Fruit fly (Drosophila melanogaster) whole organism, embryonic: ENCODE results near the gene CG42554.

Experiments
- BtbVII ChIP-seq: fragments of 200-800 bp; sonication (Bioruptor generic); optimal IDR thresholded peaks from 3 replicates; lab custom pipeline; 2017; ENCODE audit warnings: missing biosample characterization, mild to moderate bottlenecking, missing genetic modification characterization
- CG10366 ChIP-seq: fragments of 200-800 bp; sonication (Bioruptor generic); IDR thresholded peaks from 2 replicates; pipeline ENCODE4 v1.3.6; 2022; ENCODE audit warnings: missing biosample characterization, missing genetic modification characterization
- CG11247 ChIP-seq: fragments of 200-800 bp; sonication (Bioruptor generic); IDR thresholded peaks from 2 replicates; pipeline ENCODE4 v1.3.6; 2022; ENCODE audit warnings: missing biosample characterization, missing genetic modification characterization
- CG11456 ChIP-seq: fragments of 200-800 bp; sonication (Bioruptor generic); IDR thresholded peaks from 3 replicates; pipeline ENCODE4 v1.3.6; 2022; ENCODE audit warnings: missing biosample characterization, missing genetic modification characterization
- CG15514 ChIP-seq: fragments of 200-800 bp; sonication (Bioruptor generic); optimal IDR thresholded peaks from 3 replicates; lab custom pipeline; 2017; ENCODE audit warnings: missing biosample characterization, missing genetic modification characterization, mild to moderate bottlenecking, moderate library complexity, missing genetic modification reagents
- CG1603 ChIP-seq: fragments of 200-800 bp; sonication (Bioruptor generic); optimal IDR thresholded peaks from 2 replicates; lab custom pipeline; 2019; ENCODE audit warnings: missing biosample characterization, mild to moderate bottlenecking, missing genetic modification characterization, moderate library complexity
- CG4404 ChIP-seq: fragments of 200-800 bp; sonication (Bioruptor generic); IDR thresholded peaks from 2 replicates; pipeline ENCODE4 v1.3.6; 2022; ENCODE audit warnings: missing biosample characterization, missing genetic modification characterization
- CG6791 ChIP-seq: fragments of 200-800 bp; sonication (Bioruptor generic); IDR thresholded peaks from 3 replicates; pipeline ENCODE4 v1.3.6; 2022; ENCODE audit warnings: missing biosample characterization, missing genetic modification characterization; ENCODE audit not compliant: partially characterized antibody
- CG7372 ChIP-seq: fragments of 200-800 bp; sonication (Bioruptor generic); IDR thresholded peaks from 2 replicates; pipeline ENCODE4 v1.3.6; 2022; ENCODE audit warnings: missing biosample characterization, missing genetic modification characterization
- CG7839 ChIP-seq: fragments of 200-800 bp; sonication (Bioruptor generic); optimal IDR thresholded peaks from 3 replicates; lab custom pipeline; 2018; ENCODE audit warnings: missing biosample characterization, mild to moderate bottlenecking, missing genetic modification characterization, moderate library complexity
- CG7963 ChIP-seq: fragments of 200-800 bp; sonication (Bioruptor generic); IDR thresholded peaks from 3 replicates; pipeline ENCODE4 v1.3.6; 2022; ENCODE audit warnings: missing biosample characterization, missing genetic modification characterization; ENCODE audit not compliant: partially characterized antibody
- CG8478 ChIP-seq: fragments of >200 bp; optimal IDR thresholded peaks from 2 replicates; lab custom pipeline; 2018
- CG9727 ChIP-seq: fragments of 200-800 bp; sonication (Bioruptor generic); optimal IDR thresholded peaks from 3 replicates; lab custom pipeline; 2017; ENCODE audit warnings: missing biosample characterization, mild to moderate bottlenecking, missing genetic modification characterization
- CG9817 ChIP-seq: fragments of 200-800 bp; sonication (Bioruptor generic); optimal IDR thresholded peaks from 2 replicates; lab custom pipeline; 2018; ENCODE audit warnings: missing biosample characterization, mild to moderate bottlenecking, missing genetic modification characterization, moderate library complexity
- CrebB ChIP-seq: fragments of 200-800 bp; sonication (Bioruptor generic); optimal IDR thresholded peaks from 3 replicates; lab custom pipeline; 2018; ENCODE audit warnings: missing biosample characterization, mild to moderate bottlenecking, missing genetic modification characterization
- Dip2 ChIP-seq: fragments of 200-800 bp; sonication (Bioruptor generic); IDR thresholded peaks from 2 replicates; pipeline ENCODE4 v1.3.6; 2022; ENCODE audit warnings: missing biosample characterization, missing genetic modification characterization
- E2f2 ChIP-seq: fragments of 200-800 bp; sonication (Bioruptor generic); IDR thresholded peaks from 2 replicates; pipeline ENCODE4 v1.3.6; 2022; ENCODE audit warnings: missing biosample characterization, missing genetic modification characterization
- ERR ChIP-seq: fragments of 200-800 bp; sonication (Bioruptor generic); optimal IDR thresholded peaks from 2 replicates; lab custom pipeline; 2016; ENCODE audit warnings: missing biosample characterization, missing genetic modification characterization
- Ets65A ChIP-seq: fragments of 200-800 bp; sonication (Bioruptor generic); peaks from one replicate; lab custom pipeline; 2016; ENCODE audit warnings: missing biosample characterization, missing genetic modification characterization
- HmgD ChIP-seq: fragments of 200-800 bp; sonication (Bioruptor generic); optimal IDR thresholded peaks from 3 replicates; lab custom pipeline; 2016; ENCODE audit warnings: missing biosample characterization, missing genetic modification characterization
- Lim3 ChIP-seq: fragments of 200-800 bp; sonication (Bioruptor generic); IDR thresholded peaks from 2 replicates; pipeline ENCODE4 v1.3.6; 2022; ENCODE audit warnings: missing biosample characterization, missing genetic modification characterization
- Lpt ChIP-seq: fragments of >200 bp; optimal IDR thresholded peaks from 2 replicates; lab custom pipeline; 2018; ENCODE audit warnings: missing biosample characterization, missing genetic modification characterization
- Med ChIP-seq: fragments of 200-800 bp; sonication (Bioruptor generic); peaks from one replicate; lab custom pipeline; 2016; ENCODE audit warnings: missing biosample characterization, missing genetic modification characterization, mild to moderate bottlenecking, inconsistent platforms, moderate library complexity
- Sry-β ChIP-seq: fragments of 200-800 bp; sonication (Bioruptor generic); optimal IDR thresholded peaks from 2 replicates; lab custom pipeline; 2018; ENCODE audit warnings: missing biosample characterization, mild to moderate bottlenecking, missing genetic modification characterization, moderate library complexity
- Trl ChIP-seq, 3 experiments: fragments of >200 bp in 2 of 3; fragments of 200-800 bp in 1 of 3; sonication (Bioruptor generic) in 1 of 3; optimal IDR thresholded peaks; 2 replicates in 1 of 3; 3 replicates in 2 of 3; lab custom pipeline; 2016 to 2017; ENCODE audit warnings: missing biosample characterization in 1 of 3, missing genetic modification characterization in 1 of 3
- Vsx1 ChIP-seq: fragments of 200-800 bp; sonication (Bioruptor generic); optimal IDR thresholded peaks from 2 replicates; lab custom pipeline; 2017; ENCODE audit warnings: missing biosample characterization, mild to moderate bottlenecking, missing genetic modification characterization, missing genetic modification reagents
- abd-A ChIP-seq: fragments of 200-800 bp; sonication (Bioruptor generic); optimal IDR thresholded peaks from 3 replicates; lab custom pipeline; 2019; ENCODE audit warnings: missing biosample characterization, mild to moderate bottlenecking, missing genetic modification characterization, moderate library complexity
- ac ChIP-seq: fragments of 200-800 bp; sonication (Bioruptor generic); optimal IDR thresholded peaks from 3 replicates; lab custom pipeline; 2017; ENCODE audit warnings: missing biosample characterization, mild to moderate bottlenecking, missing genetic modification characterization
- aop ChIP-seq: fragments of 200-800 bp; sonication (Bioruptor generic); IDR thresholded peaks from 2 replicates; pipeline ENCODE4 v1.3.6; 2022; ENCODE audit warnings: missing biosample characterization, missing genetic modification characterization
- ase ChIP-seq: fragments of 200-800 bp; sonication (Bioruptor generic); IDR thresholded peaks from 3 replicates; pipeline ENCODE4 v1.3.6; 2022; ENCODE audit warnings: missing biosample characterization, missing genetic modification characterization
- bsh ChIP-seq, 2 experiments: fragments of 200-800 bp; sonication (Bioruptor generic); optimal IDR thresholded peaks; 2 replicates each; lab custom pipeline; 2017 to 2018; ENCODE audit warnings: mild to moderate bottlenecking in 2 of 2, missing biosample characterization in 2 of 2, missing genetic modification characterization in 2 of 2, moderate library complexity in 1 of 2
- chinmo ChIP-seq: fragments of 200-800 bp; sonication (Bioruptor generic); IDR thresholded peaks from 4 replicates; pipeline ENCODE4 v1.3.6; 2022; ENCODE audit warnings: missing biosample characterization, missing genetic modification characterization; ENCODE audit not compliant: partially characterized antibody
- esg ChIP-seq: fragments of 200-800 bp; sonication (Bioruptor generic); conservative IDR thresholded peaks from 2 replicates; pipeline ENCODE4 v1.3.6; 2022; ENCODE audit warnings: missing biosample characterization, missing genetic modification characterization
- ken ChIP-seq: fragments of 200-800 bp; sonication (Bioruptor generic); IDR thresholded peaks from 3 replicates; pipeline ENCODE4 v1.3.6; 2022; ENCODE audit warnings: missing biosample characterization, missing genetic modification characterization
- kni ChIP-seq: fragments of 200-800 bp; sonication (Bioruptor generic); optimal IDR thresholded peaks from 3 replicates; lab custom pipeline; 2017; ENCODE audit warnings: mild to moderate bottlenecking, missing biosample characterization, missing genetic modification reagents, missing genetic modification characterization
- lab ChIP-seq: fragments of 200-800 bp; sonication (Bioruptor generic); optimal IDR thresholded peaks from 3 replicates; lab custom pipeline; 2017; ENCODE audit warnings: missing biosample characterization, missing genetic modification characterization, mild to moderate bottlenecking, moderate library complexity, missing genetic modification reagents
- lmd ChIP-seq: fragments of 200-800 bp; sonication (Bioruptor generic); IDR thresholded peaks from 2 replicates; pipeline ENCODE4 v1.3.6; 2022; ENCODE audit warnings: missing biosample characterization, missing genetic modification characterization
- luna ChIP-seq: fragments of 200-800 bp; sonication (Bioruptor generic); optimal IDR thresholded peaks from 2 replicates; lab custom pipeline; 2016; ENCODE audit warnings: missing biosample characterization, missing genetic modification characterization
- nerfin-1 ChIP-seq: fragments of 200-800 bp; sonication (Bioruptor generic); optimal IDR thresholded peaks from 3 replicates; lab custom pipeline; 2019; ENCODE audit warnings: missing biosample characterization, mild to moderate bottlenecking, missing genetic modification characterization, moderate library complexity
- oc ChIP-seq: fragments of 200-800 bp; sonication (Bioruptor generic); optimal IDR thresholded peaks from 2 replicates; lab custom pipeline; 2018; ENCODE audit warnings: missing biosample characterization, mild to moderate bottlenecking, missing genetic modification characterization, moderate library complexity
- rib ChIP-seq: fragments of 200-800 bp; sonication (Bioruptor generic); IDR thresholded peaks from 2 replicates; pipeline ENCODE4 v1.3.6; 2022; ENCODE audit warnings: missing biosample characterization, missing genetic modification characterization
- scrt ChIP-seq: fragments of 200-800 bp; sonication (Bioruptor generic); optimal IDR thresholded peaks from 2 replicates; lab custom pipeline; 2018; ENCODE audit warnings: missing biosample characterization, mild to moderate bottlenecking, missing genetic modification characterization, moderate library complexity
- sd ChIP-seq: fragments of 200-800 bp; sonication (Bioruptor generic); optimal IDR thresholded peaks from 3 replicates; lab custom pipeline; 2018; ENCODE audit warnings: missing biosample characterization, mild to moderate bottlenecking, missing genetic modification characterization, moderate library complexity
- sr ChIP-seq: fragments of 200-800 bp; sonication (Bioruptor generic); IDR thresholded peaks from 3 replicates; pipeline ENCODE4 v1.3.6; 2022; ENCODE audit warnings: missing biosample characterization, missing genetic modification characterization
- sug ChIP-seq: fragments of 200-800 bp; optimal IDR thresholded peaks from 2 replicates; lab custom pipeline; 2019; ENCODE audit warnings: missing biosample characterization, mild to moderate bottlenecking, missing genetic modification characterization, moderate library complexity
- tx ChIP-seq: fragments of 200-800 bp; sonication (Bioruptor generic); optimal IDR thresholded peaks from 2 replicates; lab custom pipeline; 2016; ENCODE audit warnings: missing biosample characterization, missing genetic modification characterization
- wek ChIP-seq: fragments of 200-800 bp; sonication (Bioruptor generic); optimal IDR thresholded peaks from 3 replicates; lab custom pipeline; 2018; ENCODE audit warnings: missing biosample characterization, mild to moderate bottlenecking, missing genetic modification characterization, moderate library complexity
- z ChIP-seq: fragments of 200-800 bp; sonication (Bioruptor generic); IDR thresholded peaks from 3 replicates; pipeline ENCODE4 v1.3.6; 2022; ENCODE audit warnings: missing biosample characterization, missing genetic modification characterization
- zfh2 ChIP-seq: fragments of 200-800 bp; sonication (Bioruptor generic); optimal IDR thresholded peaks from 2 replicates; lab custom pipeline; 2016; ENCODE audit warnings: missing biosample characterization, missing genetic modification characterization

Gene CG42554

dm6 chr3L:882892-883255 lies 47.4 kb downstream of the CG42554 start (continued):
- peak; percentile 50 to 54 for TF ChIP-seq Trl (optimal IDR thresholded peaks at IDR 0.05; lab: Kevin White, UChicago)
- TF ChIP-seq Trl (GFP tag; optimal IDR thresholded peaks at IDR 0.05; lab: Kevin White, UChicago), result no peak
- TF ChIP-seq rib (GFP tag; lab: Robert Waterston, UW), result no peak
- TF ChIP-seq CG8478 (lab: Kevin White, UChicago), result no peak
- TF ChIP-seq sd, result peak; percentile 83
- peak; percentile 20; the same call in 1 of the 3 replicates for TF ChIP-seq ken (GFP tag; lab: Robert Waterston, UW)
- peak; percentile 83 for TF ChIP-seq nerfin-1 (tag; lab: Kevin White, UChicago)
- TF ChIP-seq wek, result no peak
- TF ChIP-seq lmd (GFP tag; lab: Robert Waterston, UW), result 0 out of 2 replicates have a peak, but pooled peaks have one; percentile 18
- TF ChIP-seq kni (GFP tag; lab: Kevin White, UChicago), result peak; percentile 21
- no peak for TF ChIP-seq CG7839 (tag; lab: Kevin White, UChicago)
- peak; percentile 4 for TF ChIP-seq ERR (GFP tag; lab: Kevin White, UChicago)
- TF ChIP-seq Ets65A, result peak; percentile 40
- TF ChIP-seq sr (GFP tag; lab: Robert Waterston, UW), result 0 out of 3 replicates have a peak, but pooled peaks have one; percentile 35
- no peak for TF ChIP-seq CrebB (tag; lab: Kevin White, UChicago)
- TF ChIP-seq Dip2 (GFP tag; lab: Robert Waterston, UW), result peak; percentile 59
- peak; percentile 70 for TF ChIP-seq abd-A (tag; lab: Kevin White, UChicago)
- peak; percentile 75 for TF ChIP-seq Med (GFP tag; lab: Kevin White, UChicago)
- no peak for TF ChIP-seq CG9727
- peak; percentile 41 for TF ChIP-seq sug (tag; lab: Kevin White, UChicago)

- TF ChIP-seq CG7372 (GFP tag; lab: Robert Waterston, UW), result peak; percentile 12; the same call in 1 of the 2 replicates
- 0 out of 4 replicates have a peak, but pooled peaks have one; percentile 10 for TF ChIP-seq chinmo
- TF ChIP-seq CG15514, result peak; percentile 20
- TF ChIP-seq luna (GFP tag; lab: Kevin White, UChicago), result no peak
- TF ChIP-seq nerfin-1 (tag; lab: Kevin White, UChicago), result no peak
- TF ChIP-seq CG11456 (GFP tag; lab: Robert Waterston, UW), result no peak
- no peak for TF ChIP-seq tx (GFP tag; lab: Kevin White, UChicago)
- TF ChIP-seq, all 482 proteins: peak for 3
These were observed 48.3 kb downstream of the CG42554 start for dm6 chr3L:883786-884185.

dm6 chr3L:884239-884638 lies 48.8 kb downstream of the CG42554 start:
- TF ChIP-seq zfh2 (no peak), CG11247 (GFP tag; lab: Robert Waterston, UW) (no peak), CG1603 (no peak), z (GFP tag; lab: Robert Waterston, UW) (no peak), scrt (GFP tag; lab: Kevin White, UChicago) (peak; percentile 75), BtbVII (GFP tag; lab: Kevin White, UChicago) (no peak), ase (no peak), CG9817 (tag; lab: Kevin White, UChicago) (no peak), ac (no peak), Lpt (GFP tag; lab: Kevin White, UChicago) (no peak), esg (GFP tag; lab: Robert Waterston, UW) (no peak), CG7963 (GFP tag; lab: Robert Waterston, UW) (no peak), sr (GFP tag; lab: Robert Waterston, UW) (no peak), CG4404 (GFP tag; lab: Robert Waterston, UW) (no peak), Sry-β (no peak), lab (GFP tag; lab: Kevin White, UChicago) (peak; percentile 46), Lim3 (no peak), bsh (GFP tag; optimal IDR thresholded peaks at IDR 0.05; lab: Kevin White, UChicago) (no peak), aop (GFP tag; lab: Robert Waterston, UW) (no peak), Vsx1 (GFP tag; lab: Kevin White, UChicago) (no peak), oc (tag; lab: Kevin White, UChicago) (no peak), CG10366 (no peak), CG6791 (GFP tag; lab: Robert Waterston, UW) (no peak), HmgD (GFP tag; lab: Kevin White, UChicago) (no peak), E2f2 (GFP tag; lab: Robert Waterston, UW) (no peak)
